Fruit fly (Drosophila melanogaster) whole organism: ENCODE data around the gene Art4.

ENCODE experiments used
- CG8478 ChIP-seq: fragments of >200 bp; optimal IDR thresholded peaks from 2 replicates; lab custom pipeline; 2018; ENCODE audit warnings: inconsistent platforms
- EcR ChIP-seq, 2 experiments: fragments of >200 bp; optimal IDR thresholded peaks; 2 replicates each; lab custom pipeline; 2017; ENCODE audit warnings: missing biosample characterization in 2 of 2, missing genetic modification characterization in 2 of 2, missing genetic modification reagents in 2 of 2
- pan ChIP-seq: fragments of >200 bp; optimal IDR thresholded peaks from 2 replicates; lab custom pipeline; 2017
- psq ChIP-seq: fragments of >200 bp; optimal IDR thresholded peaks from 2 replicates; lab custom pipeline; 2017

DNA sequence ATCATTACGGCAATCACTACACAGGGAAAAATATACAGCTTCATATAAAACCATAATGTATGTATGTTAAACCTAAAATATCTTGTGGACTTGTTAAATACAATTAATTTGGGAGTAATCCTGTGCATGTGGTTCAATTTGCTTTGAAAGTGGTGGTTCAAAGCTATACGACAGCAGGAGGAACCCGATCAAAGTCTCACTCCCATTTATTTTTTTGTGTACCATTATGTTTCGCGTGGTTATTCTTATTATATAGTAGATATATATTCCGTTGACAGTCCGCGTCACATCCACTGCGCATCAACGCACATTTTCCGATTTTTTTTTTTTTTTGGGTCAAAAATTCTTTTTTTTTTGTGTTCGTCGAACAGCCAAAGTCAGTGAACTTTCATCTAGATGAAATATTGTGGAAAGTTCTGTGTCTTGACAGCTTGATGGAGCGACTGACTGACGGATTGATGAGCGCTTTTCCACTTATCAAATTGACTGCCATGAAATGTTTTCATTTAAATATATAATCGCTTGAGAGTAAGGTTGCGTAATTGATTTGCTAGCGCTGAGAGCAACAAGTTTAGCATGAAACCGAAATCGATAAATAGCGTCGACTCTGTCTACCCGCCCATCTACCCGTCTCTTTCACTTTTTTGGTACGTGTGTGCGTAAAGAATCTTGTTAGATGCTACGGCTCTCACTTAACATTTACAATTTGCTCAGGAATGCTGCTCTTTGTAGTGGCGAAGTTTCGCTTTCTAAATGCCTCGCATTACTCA lies 47.3 kb upstream of the Art4 start:
- TF ChIP-seq psq (lab: Kevin White, UChicago), result no peak
- TF ChIP-seq EcR (GFP tag; optimal IDR thresholded peaks at IDR 0.05; lab: Kevin White, UChicago), result no peak
- TF ChIP-seq pan (lab: Kevin White, UChicago), result no peak
- no peak for TF ChIP-seq CG8478 (lab: Kevin White, UChicago)
